Worm (Caenorhabditis elegans) whole organism, L2 larva: Measurements from ENCODE around the gene M163.11.

Experiments used
- nhr-237 ChIP-seq: fragments of 150-350 bp; optimal IDR thresholded peaks from 2 replicates; lab custom pipeline; 2014; ENCODE audit warnings: missing biosample characterization, missing genetic modification characterization
- nhr-25 ChIP-seq: fragments of 150-350 bp; sonication (generic microtip); optimal IDR thresholded peaks from 3 replicates; lab custom pipeline; 2014; ENCODE audit warnings: missing biosample characterization, missing genetic modification characterization
- nhr-6 ChIP-seq: fragments of 150-350 bp; optimal IDR thresholded peaks from 2 replicates; lab custom pipeline; 2014; ENCODE audit warnings: missing biosample characterization, missing genetic modification characterization
- sma-3 ChIP-seq: sonication (generic microtip); optimal IDR thresholded peaks from 2 replicates; lab custom pipeline; 2016; ENCODE audit warnings: missing genetic modification reagents, missing genetic modification characterization, missing compliant biosample characterization
- unc-55 ChIP-seq: fragments of 150-350 bp; sonication (generic microtip); optimal IDR thresholded peaks from 3 replicates; lab custom pipeline; 2014; ENCODE audit warnings: missing biosample characterization, missing genetic modification reagents, missing genetic modification characterization

DNA sequence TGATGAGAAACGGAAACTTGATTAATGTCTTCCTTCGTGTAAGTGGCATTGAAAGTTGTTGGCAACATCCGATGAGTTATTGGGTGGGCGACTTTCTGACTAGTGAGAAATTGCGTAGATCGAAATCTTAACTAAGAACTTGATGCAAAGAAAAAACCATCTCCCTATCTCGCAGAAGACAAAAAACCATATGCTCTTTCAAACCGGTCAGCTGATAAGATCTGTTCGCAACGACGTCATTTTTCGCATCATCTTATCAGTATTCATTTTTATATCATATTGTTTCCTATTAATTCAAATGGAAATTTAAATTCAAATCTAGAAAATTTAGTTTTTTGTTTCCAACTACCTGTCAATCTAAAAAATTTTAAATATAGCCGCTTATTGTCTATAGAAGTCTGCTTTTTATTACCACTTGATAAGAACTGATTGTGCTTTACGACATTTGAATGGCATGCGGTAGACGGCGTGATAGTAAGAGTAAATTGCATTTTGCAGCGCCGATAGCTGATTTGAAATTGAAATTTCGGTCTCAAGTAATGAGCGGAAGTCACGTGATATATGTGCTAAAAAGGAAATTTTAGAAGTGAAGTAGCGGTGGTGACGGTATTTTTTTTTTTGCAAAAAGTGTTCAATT lies 21.4 kb downstream of the M163.11 start:
- TF ChIP-seq unc-55 (GFP tag; lab: Kevin White, UChicago) = no peak
- TF ChIP-seq sma-3 (GFP tag; lab: Kevin White, UChicago) = peak; percentile 20
- no peak for TF ChIP-seq nhr-237 (tag; lab: Kevin White, UChicago)
- TF ChIP-seq nhr-6 (tag; lab: Kevin White, UChicago) = no peak
- TF ChIP-seq nhr-25 (tag; lab: Kevin White, UChicago) = peak; percentile 87
